Fruit fly (Drosophila melanogaster) whole organism, embryonic: Measurements from ENCODE around the gene CG3655.

Experiments
- Aef1 ChIP-seq: fragments of 200-800 bp; sonication (Bioruptor generic); IDR thresholded peaks from 3 replicates; pipeline ENCODE4 v1.3.6; 2022; ENCODE audit warnings: missing biosample characterization, missing genetic modification characterization
- BEAF-32 ChIP-seq: fragments of 200-800 bp; sonication (Bioruptor generic); optimal IDR thresholded peaks from 3 replicates; lab custom pipeline; 2017; ENCODE audit warnings: missing biosample characterization, missing genetic modification characterization, mild to moderate bottlenecking, moderate library complexity, missing genetic modification reagents
- CG10209 ChIP-seq: fragments of 200-800 bp; sonication (Bioruptor generic); optimal IDR thresholded peaks from 3 replicates; lab custom pipeline; 2017; ENCODE audit warnings: missing biosample characterization, mild to moderate bottlenecking, missing genetic modification characterization, missing genetic modification reagents
- CG10543 ChIP-seq: fragments of 200-800 bp; sonication (Bioruptor generic); optimal IDR thresholded peaks from 3 replicates; lab custom pipeline; 2017; ENCODE audit warnings: missing biosample characterization, mild to moderate bottlenecking, missing genetic modification characterization, moderate library complexity
- CG10654 ChIP-seq: fragments of 200-800 bp; sonication (Bioruptor generic); optimal IDR thresholded peaks from 2 replicates; lab custom pipeline; 2016; ENCODE audit warnings: missing biosample characterization, missing genetic modification characterization
- CG12299 ChIP-seq: fragments of 200-800 bp; sonication (Bioruptor generic); optimal IDR thresholded peaks from 2 replicates; lab custom pipeline; 2018; ENCODE audit warnings: missing biosample characterization, mild to moderate bottlenecking, missing genetic modification characterization
- CG12769 ChIP-seq: fragments of 200-800 bp; sonication (Bioruptor generic); optimal IDR thresholded peaks from 2 replicates; lab custom pipeline; 2019; ENCODE audit warnings: missing biosample characterization, mild to moderate bottlenecking, missing genetic modification characterization, moderate library complexity
- CG15011 ChIP-seq: fragments of 200-800 bp; sonication (Bioruptor generic); optimal IDR thresholded peaks from 3 replicates; lab custom pipeline; 2018; ENCODE audit warnings: missing biosample characterization, mild to moderate bottlenecking, missing genetic modification characterization
- CG16863 ChIP-seq: fragments of 200-800 bp; sonication (Bioruptor generic); optimal IDR thresholded peaks from 3 replicates; lab custom pipeline; 2016; ENCODE audit warnings: missing biosample characterization, missing genetic modification characterization
- CG2129 ChIP-seq: fragments of 200-800 bp; sonication (Bioruptor generic); IDR thresholded peaks from 2 replicates; pipeline ENCODE4 v1.3.6; 2022; ENCODE audit warnings: missing biosample characterization, missing genetic modification characterization; ENCODE audit not compliant: partially characterized antibody
- CG2889 ChIP-seq: fragments of 200-800 bp; sonication (Bioruptor generic); IDR thresholded peaks from 3 replicates; pipeline ENCODE4 v1.3.6; 2022; ENCODE audit warnings: missing biosample characterization, missing genetic modification characterization
- CG3281 ChIP-seq: fragments of 200-800 bp; sonication (Bioruptor generic); optimal IDR thresholded peaks from 3 replicates; lab custom pipeline; 2017; ENCODE audit warnings: missing biosample characterization, mild to moderate bottlenecking, missing genetic modification characterization
- CG5245 ChIP-seq: fragments of 200-800 bp; sonication (Bioruptor generic); optimal IDR thresholded peaks from 3 replicates; lab custom pipeline; 2016; ENCODE audit warnings: missing biosample characterization, missing genetic modification characterization
- CG6175 ChIP-seq: fragments of 200-800 bp; sonication (Bioruptor generic); IDR thresholded peaks from 3 replicates; pipeline ENCODE4 v1.3.6; 2022; ENCODE audit warnings: missing biosample characterization, missing genetic modification characterization
- CG7372 ChIP-seq: fragments of 200-800 bp; sonication (Bioruptor generic); IDR thresholded peaks from 2 replicates; pipeline ENCODE4 v1.3.6; 2022; ENCODE audit warnings: missing biosample characterization, missing genetic modification characterization
- CG8765 ChIP-seq: fragments of 200-800 bp; sonication (Bioruptor generic); IDR thresholded peaks from 2 replicates; pipeline ENCODE4 v1.3.6; 2022; ENCODE audit warnings: missing biosample characterization, missing genetic modification characterization
- CG9797 ChIP-seq: fragments of 200-800 bp; sonication (Bioruptor generic); optimal IDR thresholded peaks from 3 replicates; lab custom pipeline; 2018; ENCODE audit warnings: missing biosample characterization, mild to moderate bottlenecking, missing genetic modification characterization
- CG9817 ChIP-seq: fragments of 200-800 bp; sonication (Bioruptor generic); optimal IDR thresholded peaks from 2 replicates; lab custom pipeline; 2018; ENCODE audit warnings: missing biosample characterization, mild to moderate bottlenecking, missing genetic modification characterization, moderate library complexity
- CkIIα-i1 ChIP-seq: fragments of 200-800 bp; sonication (Bioruptor generic); IDR thresholded peaks from 2 replicates; pipeline ENCODE4 v1.3.6; 2022; ENCODE audit warnings: missing biosample characterization, missing genetic modification characterization
- D19B ChIP-seq: fragments of 200-800 bp; sonication (Bioruptor generic); optimal IDR thresholded peaks from 2 replicates; lab custom pipeline; 2017; ENCODE audit warnings: missing biosample characterization, mild to moderate bottlenecking, missing genetic modification characterization
- Dref ChIP-seq: fragments of 200-800 bp; sonication (Bioruptor generic); IDR thresholded peaks from 2 replicates; pipeline ENCODE4 v1.3.6; 2022; ENCODE audit warnings: missing biosample characterization, missing genetic modification characterization
- Drgx ChIP-seq: fragments of 200-800 bp; sonication (Bioruptor generic); IDR thresholded peaks from 2 replicates; pipeline ENCODE4 v1.3.6; 2022; ENCODE audit warnings: missing biosample characterization, missing genetic modification characterization
- Hand ChIP-seq: fragments of 200-800 bp; sonication (Bioruptor generic); optimal IDR thresholded peaks from 2 replicates; lab custom pipeline; 2017; ENCODE audit warnings: mild to moderate bottlenecking, missing biosample characterization, missing genetic modification reagents, missing genetic modification characterization
- Hr51 ChIP-seq, 2 experiments: fragments of 200-800 bp; sonication (Bioruptor generic); optimal IDR thresholded peaks; 2 replicates in 1 of 2; 3 replicates in 1 of 2; lab custom pipeline; 2016 to 2018; ENCODE audit warnings: missing biosample characterization in 2 of 2, missing genetic modification characterization in 2 of 2, mild to moderate bottlenecking in 1 of 2, moderate library complexity in 1 of 2
- Jarid2 ChIP-seq: fragments of 200-800 bp; sonication (Bioruptor generic); optimal IDR thresholded peaks from 3 replicates; lab custom pipeline; 2017; ENCODE audit warnings: mild to moderate bottlenecking, missing biosample characterization, missing genetic modification reagents, missing genetic modification characterization
- Neu2 ChIP-seq: fragments of 200-800 bp; sonication (Bioruptor generic); optimal IDR thresholded peaks from 3 replicates; lab custom pipeline; 2016; ENCODE audit warnings: missing biosample characterization, missing genetic modification characterization, borderline replicate concordance
- Opbp ChIP-seq: fragments of 200-800 bp; sonication (Bioruptor generic); IDR thresholded peaks from 3 replicates; pipeline ENCODE4 v1.3.6; 2022; ENCODE audit warnings: missing biosample characterization, missing genetic modification characterization; ENCODE audit not compliant: partially characterized antibody
- Pdp1 ChIP-seq, 2 experiments: fragments of 200-800 bp; sonication (Bioruptor generic); optimal IDR thresholded peaks; 3 replicates each; lab custom pipeline; 2016; ENCODE audit warnings: missing biosample characterization in 2 of 2, missing genetic modification characterization in 2 of 2, mild to moderate bottlenecking in 1 of 2, moderate library complexity in 1 of 2
- Trl ChIP-seq, 3 experiments: fragments of >200 bp in 2 of 3; fragments of 200-800 bp in 1 of 3; sonication (Bioruptor generic) in 1 of 3; optimal IDR thresholded peaks; 2 replicates in 1 of 3; 3 replicates in 2 of 3; lab custom pipeline; 2016 to 2017; ENCODE audit warnings: missing biosample characterization in 1 of 3, missing genetic modification characterization in 1 of 3
- ap ChIP-seq: fragments of 200-800 bp; sonication (Bioruptor generic); IDR thresholded peaks from 2 replicates; pipeline ENCODE4 v1.3.6; 2022; ENCODE audit warnings: missing biosample characterization, missing genetic modification characterization
- bbx ChIP-seq: fragments of 200-800 bp; sonication (Bioruptor generic); IDR thresholded peaks from 2 replicates; pipeline ENCODE4 v1.3.6; 2022; ENCODE audit warnings: missing biosample characterization, missing genetic modification characterization; ENCODE audit not compliant: partially characterized antibody
- croc ChIP-seq: fragments of 200-800 bp; sonication (Bioruptor generic); conservative IDR thresholded peaks from 3 replicates; pipeline ENCODE4 v1.3.6; 2022; ENCODE audit warnings: missing biosample characterization, missing genetic modification characterization
- dati ChIP-seq: fragments of 200-800 bp; sonication (Bioruptor generic); IDR thresholded peaks from 2 replicates; pipeline ENCODE4 v1.3.6; 2022; ENCODE audit warnings: missing biosample characterization, missing genetic modification characterization
- ems ChIP-seq: fragments of 200-800 bp; sonication (Bioruptor generic); optimal IDR thresholded peaks from 3 replicates; lab custom pipeline; 2016; ENCODE audit warnings: missing biosample characterization, missing genetic modification characterization
- en ChIP-seq: fragments of 200-800 bp; sonication (Bioruptor generic); optimal IDR thresholded peaks from 2 replicates; lab custom pipeline; 2016; ENCODE audit warnings: missing biosample characterization, missing genetic modification characterization
- grau ChIP-seq: fragments of 200-800 bp; optimal IDR thresholded peaks from 3 replicates; lab custom pipeline; 2019; ENCODE audit warnings: missing biosample characterization, mild to moderate bottlenecking, missing genetic modification characterization, moderate library complexity
- her ChIP-seq: fragments of 200-800 bp; sonication (Bioruptor generic); optimal IDR thresholded peaks from 2 replicates; lab custom pipeline; 2016; ENCODE audit warnings: missing biosample characterization, missing genetic modification characterization
- jing ChIP-seq: fragments of 200-800 bp; sonication (Bioruptor generic); optimal IDR thresholded peaks from 2 replicates; lab custom pipeline; 2018; ENCODE audit warnings: missing biosample characterization, mild to moderate bottlenecking, missing genetic modification characterization
- jumu ChIP-seq: fragments of 200-800 bp; sonication (Bioruptor generic); optimal IDR thresholded peaks from 3 replicates; lab custom pipeline; 2016; ENCODE audit warnings: missing biosample characterization, missing genetic modification characterization
- onecut ChIP-seq: fragments of 200-800 bp; sonication (Bioruptor generic); IDR thresholded peaks from 2 replicates; pipeline ENCODE4 v1.3.6; 2022; ENCODE audit warnings: missing biosample characterization, missing genetic modification characterization
- otp ChIP-seq: fragments of 200-800 bp; sonication (Bioruptor generic); IDR thresholded peaks from 3 replicates; pipeline ENCODE4, ENCODE4 v1.3.6; 2022; ENCODE audit warnings: missing biosample characterization, missing genetic modification characterization
- pros ChIP-seq: fragments of 200-800 bp; sonication (Bioruptor generic); optimal IDR thresholded peaks from 3 replicates; lab custom pipeline; 2019; ENCODE audit warnings: missing biosample characterization, mild to moderate bottlenecking, missing genetic modification characterization, moderate library complexity
- sd ChIP-seq: fragments of 200-800 bp; sonication (Bioruptor generic); optimal IDR thresholded peaks from 3 replicates; lab custom pipeline; 2018; ENCODE audit warnings: missing biosample characterization, mild to moderate bottlenecking, missing genetic modification characterization, moderate library complexity
- sim ChIP-seq: fragments of 200-800 bp; sonication (Bioruptor generic); IDR thresholded peaks from 2 replicates; pipeline ENCODE4 v1.3.6; 2022; ENCODE audit warnings: missing biosample characterization, missing genetic modification characterization
- twi ChIP-seq: fragments of 200-800 bp; optimal IDR thresholded peaks from 2 replicates; lab custom pipeline; 2019; ENCODE audit warnings: missing biosample characterization, mild to moderate bottlenecking, missing genetic modification characterization, moderate library complexity
- tx ChIP-seq: fragments of 200-800 bp; sonication (Bioruptor generic); optimal IDR thresholded peaks from 2 replicates; lab custom pipeline; 2016; ENCODE audit warnings: missing biosample characterization, missing genetic modification characterization
- wdn ChIP-seq: fragments of 200-800 bp; sonication (Bioruptor generic); IDR thresholded peaks from 2 replicates; pipeline ENCODE4 v1.3.6; 2022; ENCODE audit warnings: missing biosample characterization, missing genetic modification characterization
- wor ChIP-seq: fragments of 200-800 bp; sonication (Bioruptor generic); IDR thresholded peaks from 2 replicates; pipeline ENCODE4 v1.3.6; 2022; ENCODE audit warnings: missing biosample characterization, missing genetic modification characterization

Gene CG3655

dm6 chrX:1052684-1053389 is 81.9 kb downstream of the CG3655 start (continued):
- TF ChIP-seq en (GFP tag; lab: Kevin White, UChicago), result no peak
- peak; percentile 36 for TF ChIP-seq ems (GFP tag; lab: Kevin White, UChicago)
- TF ChIP-seq Neu2, result no peak
- TF ChIP-seq her (GFP tag; lab: Kevin White, UChicago), result peak; percentile 15
- TF ChIP-seq sd (tag; lab: Kevin White, UChicago), result no peak
- TF ChIP-seq ap (GFP tag; lab: Robert Waterston, UW), result 0 out of 2 replicates have a peak, but pooled peaks have one; percentile 23
- TF ChIP-seq CG15011 (GFP tag; lab: Kevin White, UChicago), result no peak
- TF ChIP-seq grau (tag; lab: Kevin White, UChicago), result peak; percentile 49
- no peak for TF ChIP-seq twi (tag; lab: Kevin White, UChicago)
- no peak for TF ChIP-seq D19B (GFP tag; lab: Kevin White, UChicago)
- peak; percentile 31 for TF ChIP-seq CG9817
- TF ChIP-seq Hand (GFP tag; lab: Kevin White, UChicago), result no peak
- no peak for TF ChIP-seq CG3281 (GFP tag; lab: Kevin White, UChicago)
- no peak for TF ChIP-seq sim
- no peak for TF ChIP-seq CG9797 (GFP tag; lab: Kevin White, UChicago)
- TF ChIP-seq CG16863, result peak; percentile 18
- TF ChIP-seq Drgx (GFP tag; lab: Robert Waterston, UW), result peak; percentile 69
- no peak for TF ChIP-seq CG12299 (tag; lab: Kevin White, UChicago)
- no peak for TF ChIP-seq CG6175 (GFP tag; lab: Robert Waterston, UW)
- TF ChIP-seq jumu (GFP tag; lab: Kevin White, UChicago), result no peak
- peak; percentile 17; the same call in 1 of the 2 replicates for TF ChIP-seq wor (GFP tag; lab: Robert Waterston, UW)
- TF ChIP-seq otp (GFP tag; lab: Robert Waterston, UW), result 0 out of 3 replicates have a peak, but pooled peaks have one; percentile 10
- no peak for TF ChIP-seq Opbp
- peak in 1 of 2 experiments; percentile 43 for TF ChIP-seq Hr51 (GFP tag; optimal IDR thresholded peaks at IDR 0.05; lab: Kevin White, UChicago)
- TF ChIP-seq CG8765 (GFP tag; lab: Robert Waterston, UW), result peak; percentile 51; the same call in 1 of the 2 replicates
- TF ChIP-seq Jarid2 (GFP tag; lab: Kevin White, UChicago), result no peak
- TF ChIP-seq wdn, result 0 out of 2 replicates have a peak, but pooled peaks have one; percentile 23
- peak; percentile 40; the same call in 1 of the 2 replicates for TF ChIP-seq onecut
- no peak for TF ChIP-seq CG10543 (GFP tag; lab: Kevin White, UChicago)
- no peak for TF ChIP-seq dati (GFP tag; lab: Robert Waterston, UW)
- TF ChIP-seq CkIIα-i1 (GFP tag; lab: Robert Waterston, UW), result no peak
- peak in 1 of 2 experiments; percentile 40 for TF ChIP-seq Pdp1 (GFP tag; optimal IDR thresholded peaks at IDR 0.05; lab: Kevin White, UChicago)
- no peak for TF ChIP-seq Aef1
- no peak for TF ChIP-seq CG2889
- TF ChIP-seq CG10654 (GFP tag; lab: Kevin White, UChicago), result no peak
- no peak for TF ChIP-seq pros (GFP tag; lab: Kevin White, UChicago)
- TF ChIP-seq BEAF-32 (GFP tag; lab: Kevin White, UChicago), result no peak
- TF ChIP-seq Dref (GFP tag; lab: Robert Waterston, UW), result no peak
- peak; percentile 21 for TF ChIP-seq CG5245 (GFP tag; lab: Kevin White, UChicago)
- TF ChIP-seq tx (GFP tag; lab: Kevin White, UChicago), result no peak
- peak; percentile 36 for TF ChIP-seq CG12769 (tag; lab: Kevin White, UChicago)
- TF ChIP-seq CG7372, result no peak
- no peak for TF ChIP-seq CG2129 (GFP tag; lab: Robert Waterston, UW)
- no peak for TF ChIP-seq bbx (GFP tag; lab: Robert Waterston, UW)
- no peak for TF ChIP-seq Trl (optimal IDR thresholded peaks at IDR 0.05; lab: Kevin White, UChicago)
- peak; percentile 22 for TF ChIP-seq Trl (GFP tag; optimal IDR thresholded peaks at IDR 0.05; lab: Kevin White, UChicago)
- peak; percentile 42; the same call in 1 of the 3 replicates for TF ChIP-seq croc (GFP tag; lab: Robert Waterston, UW)
- TF ChIP-seq CG10209 (GFP tag; lab: Kevin White, UChicago), result peak; percentile 37
- no peak for TF ChIP-seq jing (GFP tag; lab: Kevin White, UChicago)
